Fruit fly (Drosophila melanogaster) whole organism, adult: ENCODE measurements around the gene CG14316.

Experiments
- CG11617 ChIP-seq: fragments of 200-800 bp; sonication (Bioruptor generic); optimal IDR thresholded peaks from 2 replicates; lab custom pipeline; 2017; ENCODE audit warnings: mild to moderate bottlenecking, missing biosample characterization, missing genetic modification reagents, missing genetic modification characterization
- CG12768 ChIP-seq: fragments of 200-800 bp; sonication (Bioruptor generic); optimal IDR thresholded peaks from 2 replicates; lab custom pipeline; 2017; ENCODE audit warnings: missing biosample characterization, missing genetic modification characterization, mild to moderate bottlenecking, moderate library complexity, missing genetic modification reagents
- CG14711 ChIP-seq: fragments of 200-800 bp; sonication (Bioruptor generic); optimal IDR thresholded peaks from 2 replicates; lab custom pipeline; 2018; ENCODE audit warnings: missing biosample characterization, mild to moderate bottlenecking, missing genetic modification characterization, moderate library complexity
- CG1620 ChIP-seq: fragments of 200-800 bp; sonication (Bioruptor generic); optimal IDR thresholded peaks from 2 replicates; lab custom pipeline; 2016; ENCODE audit warnings: missing biosample characterization, missing genetic modification characterization
- CG33017 ChIP-seq: fragments of 200-800 bp; sonication (Bioruptor generic); optimal IDR thresholded peaks from 2 replicates; lab custom pipeline; 2018; ENCODE audit warnings: missing biosample characterization, mild to moderate bottlenecking, missing genetic modification characterization, moderate library complexity
- CG5204 ChIP-seq: fragments of 200-800 bp; sonication (Bioruptor generic); optimal IDR thresholded peaks from 2 replicates; lab custom pipeline; 2016; ENCODE audit warnings: missing biosample characterization, missing genetic modification characterization
- CG7045 ChIP-seq: fragments of 200-800 bp; sonication (Bioruptor generic); optimal IDR thresholded peaks from 2 replicates; lab custom pipeline; 2017; ENCODE audit warnings: missing biosample characterization, mild to moderate bottlenecking, missing genetic modification characterization
- CG7101 ChIP-seq: fragments of 200-800 bp; sonication (Bioruptor generic); optimal IDR thresholded peaks from 2 replicates; lab custom pipeline; 2018; ENCODE audit warnings: missing biosample characterization, mild to moderate bottlenecking, missing genetic modification characterization, moderate library complexity
- Clk ChIP-seq: fragments of 200-800 bp; sonication (Bioruptor generic); optimal IDR thresholded peaks from 2 replicates; lab custom pipeline; 2017; ENCODE audit warnings: missing biosample characterization, missing genetic modification characterization
- Crg-1 ChIP-seq: fragments of 200-800 bp; sonication (Bioruptor generic); optimal IDR thresholded peaks from 2 replicates; lab custom pipeline; 2016; ENCODE audit warnings: missing biosample characterization, missing genetic modification characterization
- Hr96 ChIP-seq: fragments of 200-800 bp; sonication (Bioruptor generic); optimal IDR thresholded peaks from 2 replicates; lab custom pipeline; 2016; ENCODE audit warnings: missing biosample characterization, missing genetic modification characterization
- Mnt ChIP-seq: fragments of 200-800 bp; sonication (Bioruptor generic); optimal IDR thresholded peaks from 2 replicates; lab custom pipeline; 2016; ENCODE audit warnings: missing biosample characterization, mild to moderate bottlenecking, missing genetic modification characterization
- bab1 ChIP-seq: fragments of 200-800 bp; sonication (Bioruptor generic); optimal IDR thresholded peaks from 3 replicates; lab custom pipeline; 2019; ENCODE audit warnings: missing biosample characterization, mild to moderate bottlenecking, missing genetic modification characterization, moderate library complexity
- cic ChIP-seq: fragments of 200-800 bp; sonication (Bioruptor generic); optimal IDR thresholded peaks from 2 replicates; lab custom pipeline; 2017; ENCODE audit warnings: missing biosample characterization, mild to moderate bottlenecking, missing genetic modification characterization, moderate library complexity
- cnc ChIP-seq, 2 experiments: fragments of >200 bp; optimal IDR thresholded peaks; 2 replicates each; lab custom pipeline; 2017
- kay ChIP-seq: fragments of 200-800 bp; sonication (Bioruptor generic); peaks from one replicate; lab custom pipeline; 2016; ENCODE audit warnings: missing biosample characterization, missing genetic modification characterization, borderline replicate concordance
- ovo ChIP-seq: fragments of 200-800 bp; sonication (Bioruptor generic); optimal IDR thresholded peaks from 2 replicates; lab custom pipeline; 2016; ENCODE audit warnings: missing biosample characterization, missing genetic modification characterization
- pad ChIP-seq: fragments of 200-800 bp; sonication (Bioruptor generic); optimal IDR thresholded peaks from 3 replicates; lab custom pipeline; 2017; ENCODE audit warnings: missing biosample characterization, missing genetic modification characterization, mild to moderate bottlenecking, moderate library complexity, missing genetic modification reagents
- tj ChIP-seq: fragments of 200-800 bp; sonication (Bioruptor generic); optimal IDR thresholded peaks from 3 replicates; lab custom pipeline; 2017; ENCODE audit warnings: missing biosample characterization, mild to moderate bottlenecking, missing genetic modification characterization, moderate library complexity
- toe ChIP-seq: fragments of 200-800 bp; sonication (Bioruptor generic); optimal IDR thresholded peaks from 2 replicates; lab custom pipeline; 2016; ENCODE audit warnings: missing biosample characterization, missing genetic modification characterization

The CG14316 gene

dm6 chr3R:18196622-18196990 is 44.7 kb downstream of the CG14316 start:
- TF ChIP-seq CG14711 (tag; lab: Kevin White, UChicago) = no peak

- TF ChIP-seq toe (peak; percentile 66), CG14711 (tag; lab: Kevin White, UChicago) (peak; percentile 23), cic (GFP tag; lab: Kevin White, UChicago) (peak; percentile 89), CG1620 (GFP tag; lab: Kevin White, UChicago) (no peak), cnc (optimal IDR thresholded peaks at IDR 0.05; lab: Kevin White, UChicago) (no peak), Mnt (GFP tag; lab: Kevin White, UChicago) (peak; percentile 51), Crg-1 (GFP tag; lab: Kevin White, UChicago) (no peak), bab1 (GFP tag; lab: Kevin White, UChicago) (peak; percentile 61), Clk (GFP tag; lab: Kevin White, UChicago) (no peak), CG12768 (GFP tag; lab: Kevin White, UChicago) (peak; percentile 7), CG7045 (GFP tag; lab: Kevin White, UChicago) (peak; percentile 45), CG5204 (GFP tag; lab: Kevin White, UChicago) (peak; percentile 68), CG7101 (tag; lab: Kevin White, UChicago) (peak; percentile 46), kay (GFP tag; lab: Kevin White, UChicago) (no peak), CG33017 (tag; lab: Kevin White, UChicago) (peak; percentile 29), CG11617 (peak; percentile 76), pad (GFP tag; lab: Kevin White, UChicago) (peak; percentile 32), Hr96 (peak; percentile 52), ovo (peak; percentile 83), tj (peak; percentile 71)
Observed at dm6 chr3R:18196991-18197801, 45.3 kb downstream of the CG14316 start.

dm6 chr3R:18197802-18198148 is 45.9 kb downstream of the CG14316 start:
- TF ChIP-seq kay (GFP tag; lab: Kevin White, UChicago) = no peak
- TF ChIP-seq CG7101 (tag; lab: Kevin White, UChicago) = no peak
- TF ChIP-seq CG5204 (GFP tag; lab: Kevin White, UChicago) = no peak
- TF ChIP-seq Hr96 = no peak
- no peak for TF ChIP-seq Clk (GFP tag; lab: Kevin White, UChicago)
- no peak for TF ChIP-seq CG14711 (tag; lab: Kevin White, UChicago)
- no peak for TF ChIP-seq CG33017 (tag; lab: Kevin White, UChicago)

- TF ChIP-seq Clk (GFP tag; lab: Kevin White, UChicago) (peak; percentile 25), cnc (optimal IDR thresholded peaks at IDR 0.05; lab: Kevin White, UChicago) (no peak), tj (peak; percentile 56), toe (no peak), bab1 (GFP tag; lab: Kevin White, UChicago) (no peak), CG5204 (GFP tag; lab: Kevin White, UChicago) (no peak), CG12768 (GFP tag; lab: Kevin White, UChicago) (peak; percentile 73), CG33017 (tag; lab: Kevin White, UChicago) (peak; percentile 14), Hr96 (peak; percentile 4), Mnt (GFP tag; lab: Kevin White, UChicago) (peak; percentile 65), CG11617 (peak; percentile 60), Crg-1 (GFP tag; lab: Kevin White, UChicago) (peak; percentile 34), CG7101 (tag; lab: Kevin White, UChicago) (peak; percentile 64), CG1620 (GFP tag; lab: Kevin White, UChicago) (peak; percentile 59), ovo (peak; percentile 46), kay (GFP tag; lab: Kevin White, UChicago) (no peak), pad (GFP tag; lab: Kevin White, UChicago) (peak; percentile 36), CG7045 (GFP tag; lab: Kevin White, UChicago) (peak; percentile 55), cic (GFP tag; lab: Kevin White, UChicago) (peak; percentile 80), CG14711 (tag; lab: Kevin White, UChicago) (peak; percentile 15)
Observed at dm6 chr3R:18198518-18199118, 46.7 kb downstream of the CG14316 start.

- TF ChIP-seq cic (GFP tag; lab: Kevin White, UChicago) (no peak), CG33017 (tag; lab: Kevin White, UChicago) (peak; percentile 25), CG1620 (GFP tag; lab: Kevin White, UChicago) (no peak), CG12768 (GFP tag; lab: Kevin White, UChicago) (no peak), cnc (optimal IDR thresholded peaks at IDR 0.05; lab: Kevin White, UChicago) (no peak), kay (GFP tag; lab: Kevin White, UChicago) (peak; percentile 57), pad (GFP tag; lab: Kevin White, UChicago) (no peak), CG7045 (GFP tag; lab: Kevin White, UChicago) (no peak), tj (no peak), bab1 (GFP tag; lab: Kevin White, UChicago) (no peak), ovo (no peak)
Observed at dm6 chr3R:18199177-18199884, 47.4 kb downstream of the CG14316 start, which contains the start of the genes Ssdp and CG7985. Ssdp (minus strand) TSS chr3R:18199595. CG7985 (plus strand) TSS chr3R:18199857.
